Fruit fly (Drosophila melanogaster): Measurements from ENCODE around the gene ush.

Gene ush

DNA sequence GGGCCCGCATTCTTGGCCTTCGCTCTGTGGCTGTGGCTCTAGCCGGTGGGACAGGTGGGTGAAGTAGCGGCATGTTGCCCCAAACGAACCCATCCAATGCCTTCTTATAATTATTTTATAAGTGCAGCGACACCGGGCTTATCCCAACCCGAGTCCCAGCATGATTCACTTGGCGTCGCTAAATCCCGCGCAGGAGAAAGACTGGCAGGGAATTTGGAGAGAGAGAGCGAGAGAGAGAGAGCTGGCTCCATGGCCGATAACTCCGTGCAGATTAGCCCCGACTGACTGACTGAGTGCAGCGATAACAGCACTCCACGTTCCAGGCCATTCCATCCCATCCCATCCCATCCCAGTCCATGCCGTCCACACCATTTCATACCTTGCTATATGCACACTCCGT lies 25.6 kb downstream of the ush start:
- no peak for TF ChIP-seq CG7101 (tag; optimal IDR thresholded peaks at IDR 0.05)
- no peak for TF ChIP-seq CG14711 (tag; optimal IDR thresholded peaks at IDR 0.05)
- TF ChIP-seq cnc (optimal IDR thresholded peaks at IDR 0.05): no peak
- no peak for TF ChIP-seq Clk (GFP tag; optimal IDR thresholded peaks at IDR 0.05)
- TF ChIP-seq pad (GFP tag; optimal IDR thresholded peaks at IDR 0.05): no peak
- TF ChIP-seq CG12768 (GFP tag; optimal IDR thresholded peaks at IDR 0.05): no peak
- TF ChIP-seq cic (GFP tag; optimal IDR thresholded peaks at IDR 0.05): no peak
- TF ChIP-seq tj (GFP tag; optimal IDR thresholded peaks at IDR 0.05): no peak
- no peak for TF ChIP-seq CG5204 (GFP tag; optimal IDR thresholded peaks at IDR 0.05)
- no peak for TF ChIP-seq kay (GFP tag; ENCODE audit: borderline replicate concordance)
- TF ChIP-seq Mnt (GFP tag; optimal IDR thresholded peaks at IDR 0.05): no peak
- TF ChIP-seq bab1 (GFP tag; optimal IDR thresholded peaks at IDR 0.05): no peak
- no peak for TF ChIP-seq Crg-1 (GFP tag; optimal IDR thresholded peaks at IDR 0.05)
- no peak for TF ChIP-seq Hr96 (GFP tag; optimal IDR thresholded peaks at IDR 0.05)
- TF ChIP-seq toe (GFP tag; optimal IDR thresholded peaks at IDR 0.05): no peak
- no peak for TF ChIP-seq ovo (GFP tag; optimal IDR thresholded peaks at IDR 0.05)
- no peak for TF ChIP-seq CG33017 (tag; optimal IDR thresholded peaks at IDR 0.05)
- no peak for TF ChIP-seq CG11617 (GFP tag; optimal IDR thresholded peaks at IDR 0.05)
- TF ChIP-seq CG7045 (GFP tag; optimal IDR thresholded peaks at IDR 0.05): no peak

DNA sequence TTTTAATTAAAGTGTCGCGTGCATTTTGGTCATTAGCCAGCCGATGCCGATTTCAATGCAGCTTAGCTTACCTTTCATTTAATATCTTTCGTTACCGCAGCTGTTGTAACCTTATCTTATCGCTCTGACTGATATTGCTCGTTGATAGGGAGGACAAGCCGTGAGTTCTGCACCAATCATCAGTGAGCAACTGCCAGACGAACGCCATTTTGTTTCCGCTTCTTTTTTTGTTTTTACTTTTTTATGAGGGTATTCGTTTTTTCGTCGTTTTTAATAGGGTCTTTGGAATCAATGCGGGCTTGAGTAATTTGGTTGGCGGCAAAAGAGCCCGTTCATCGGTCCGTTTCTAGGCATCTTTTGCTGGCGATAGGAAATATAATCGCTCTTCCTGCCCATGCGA lies 29.0 kb downstream of the ush start:
- TF ChIP-seq toe (GFP tag; optimal IDR thresholded peaks at IDR 0.05): no peak
- TF ChIP-seq ovo (GFP tag; optimal IDR thresholded peaks at IDR 0.05): no peak
- TF ChIP-seq CG1620 (GFP tag; optimal IDR thresholded peaks at IDR 0.05): no peak
- TF ChIP-seq Hr96 (GFP tag; optimal IDR thresholded peaks at IDR 0.05): no peak
- no peak for TF ChIP-seq CG14711 (tag; optimal IDR thresholded peaks at IDR 0.05)
- TF ChIP-seq CG5204 (GFP tag; optimal IDR thresholded peaks at IDR 0.05): no peak
- no peak for TF ChIP-seq bab1 (GFP tag; optimal IDR thresholded peaks at IDR 0.05)
- TF ChIP-seq tj (GFP tag; optimal IDR thresholded peaks at IDR 0.05): no peak
- TF ChIP-seq Crg-1 (GFP tag; optimal IDR thresholded peaks at IDR 0.05): no peak

DNA sequence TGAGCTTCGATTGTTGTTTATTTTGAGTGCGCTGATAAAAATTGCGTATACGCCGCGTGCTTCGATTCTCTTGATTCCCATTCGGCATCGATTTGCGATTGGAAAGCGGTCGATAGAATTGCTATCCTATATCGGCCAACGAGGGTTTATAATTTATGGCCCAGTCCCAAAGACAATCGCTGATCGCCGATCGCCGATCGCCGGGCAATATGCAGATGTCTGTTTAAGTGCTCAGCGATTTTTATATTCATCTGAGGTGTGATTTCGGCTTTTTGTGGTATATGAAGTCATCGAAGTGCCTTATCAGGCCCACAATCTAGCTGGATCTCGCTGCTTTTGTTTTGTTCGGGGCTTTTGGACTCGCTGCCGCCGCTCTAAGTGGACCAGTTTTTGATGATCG lies 30.4 kb downstream of the ush start:
- TF ChIP-seq CG1620 (GFP tag; optimal IDR thresholded peaks at IDR 0.05) (no peak), Crg-1 (GFP tag; optimal IDR thresholded peaks at IDR 0.05) (no peak), CG33017 (tag; optimal IDR thresholded peaks at IDR 0.05) (no peak), Hr96 (GFP tag; optimal IDR thresholded peaks at IDR 0.05) (no peak), kay (GFP tag; ENCODE audit: borderline replicate concordance) (no peak), Mnt (GFP tag; optimal IDR thresholded peaks at IDR 0.05) (no peak), toe (GFP tag; optimal IDR thresholded peaks at IDR 0.05) (no peak), bab1 (GFP tag; optimal IDR thresholded peaks at IDR 0.05) (no peak), CG5204 (GFP tag; optimal IDR thresholded peaks at IDR 0.05) (no peak), ovo (GFP tag; optimal IDR thresholded peaks at IDR 0.05) (no peak), tj (GFP tag; optimal IDR thresholded peaks at IDR 0.05) (no peak), cnc (optimal IDR thresholded peaks at IDR 0.05) (no peak), CG7045 (GFP tag; optimal IDR thresholded peaks at IDR 0.05) (no peak), cic (GFP tag; optimal IDR thresholded peaks at IDR 0.05) (no peak), pad (GFP tag; optimal IDR thresholded peaks at IDR 0.05) (no peak), CG12768 (GFP tag; optimal IDR thresholded peaks at IDR 0.05) (no peak), CG14711 (tag; optimal IDR thresholded peaks at IDR 0.05) (no peak), Clk (GFP tag; optimal IDR thresholded peaks at IDR 0.05) (no peak)

DNA sequence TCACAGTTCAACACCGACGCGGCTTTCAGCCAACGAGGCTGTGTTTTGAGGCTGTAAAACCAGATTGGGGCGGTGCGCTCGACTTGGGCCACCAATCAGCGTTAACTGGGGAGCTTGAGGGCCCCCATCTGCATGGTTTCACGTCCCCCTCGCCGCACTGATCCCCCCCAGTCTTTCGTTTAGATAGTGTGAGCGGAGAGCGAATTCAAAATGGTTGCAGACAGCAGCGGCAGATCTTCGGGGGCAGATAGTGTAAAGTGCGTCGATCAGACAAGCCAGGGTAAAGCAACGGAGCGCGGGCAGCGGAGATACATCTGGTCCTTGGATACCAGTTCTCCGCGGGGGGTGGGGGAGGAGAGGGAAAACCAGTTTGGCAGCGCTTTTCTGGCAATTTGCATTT lies 31.1 kb downstream of the ush start:
- no peak for TF ChIP-seq CG7101 (tag; optimal IDR thresholded peaks at IDR 0.05)
- TF ChIP-seq Mnt (GFP tag; optimal IDR thresholded peaks at IDR 0.05): no peak
- TF ChIP-seq CG11617 (GFP tag; optimal IDR thresholded peaks at IDR 0.05): no peak
- TF ChIP-seq CG14711 (tag; optimal IDR thresholded peaks at IDR 0.05): no peak
- no peak for TF ChIP-seq tj (GFP tag; optimal IDR thresholded peaks at IDR 0.05)
- no peak for TF ChIP-seq Clk (GFP tag; optimal IDR thresholded peaks at IDR 0.05)
- TF ChIP-seq Crg-1 (GFP tag; optimal IDR thresholded peaks at IDR 0.05): no peak
- TF ChIP-seq cnc (optimal IDR thresholded peaks at IDR 0.05): no peak
- no peak for TF ChIP-seq CG12768 (GFP tag; optimal IDR thresholded peaks at IDR 0.05)
- no peak for TF ChIP-seq CG5204 (GFP tag; optimal IDR thresholded peaks at IDR 0.05)
- no peak for TF ChIP-seq CG7045 (GFP tag; optimal IDR thresholded peaks at IDR 0.05)
- no peak for TF ChIP-seq toe (GFP tag; optimal IDR thresholded peaks at IDR 0.05)
- no peak for TF ChIP-seq CG1620 (GFP tag; optimal IDR thresholded peaks at IDR 0.05)
- TF ChIP-seq ovo (GFP tag; optimal IDR thresholded peaks at IDR 0.05): no peak
- TF ChIP-seq bab1 (GFP tag; optimal IDR thresholded peaks at IDR 0.05): no peak
- no peak for TF ChIP-seq cic (GFP tag; optimal IDR thresholded peaks at IDR 0.05)
- no peak for TF ChIP-seq Hr96 (GFP tag; optimal IDR thresholded peaks at IDR 0.05)
- TF ChIP-seq pad (GFP tag; optimal IDR thresholded peaks at IDR 0.05): no peak
- no peak for TF ChIP-seq CG33017 (tag; optimal IDR thresholded peaks at IDR 0.05)
- no peak for TF ChIP-seq kay (GFP tag; ENCODE audit: borderline replicate concordance)

DNA sequence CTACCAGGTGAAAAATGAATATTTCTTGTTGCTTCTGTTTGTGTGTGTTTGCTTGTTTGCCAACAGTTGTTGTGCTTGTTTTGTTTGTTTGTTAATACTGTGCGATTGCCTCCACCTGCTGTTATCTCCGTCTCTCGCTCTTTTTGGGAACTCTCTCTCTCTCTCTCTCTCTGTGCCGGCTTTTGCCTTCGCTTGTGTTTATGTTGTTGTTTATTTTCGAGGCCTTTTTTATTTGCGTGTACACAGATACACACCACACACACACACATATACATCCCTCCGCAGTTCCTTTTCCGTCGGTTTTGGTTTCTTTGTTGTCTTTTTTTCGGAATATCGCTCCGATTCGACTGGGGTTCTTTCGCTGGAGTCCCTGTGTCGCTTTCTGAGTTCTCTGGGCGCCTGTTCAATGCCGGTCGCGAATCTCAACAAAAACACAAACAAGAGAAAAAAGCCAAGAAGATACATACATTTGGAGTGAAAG lies 34.6 kb downstream of the ush start:
- TF ChIP-seq CG33017 (tag; optimal IDR thresholded peaks at IDR 0.05): no peak
- TF ChIP-seq Crg-1 (GFP tag; optimal IDR thresholded peaks at IDR 0.05): no peak
- TF ChIP-seq Clk (GFP tag; optimal IDR thresholded peaks at IDR 0.05): no peak
- no peak for TF ChIP-seq kay (GFP tag; ENCODE audit: borderline replicate concordance)
- no peak for TF ChIP-seq Mnt (GFP tag; optimal IDR thresholded peaks at IDR 0.05)
- TF ChIP-seq CG12768 (GFP tag; optimal IDR thresholded peaks at IDR 0.05): no peak
- no peak for TF ChIP-seq pad (GFP tag; optimal IDR thresholded peaks at IDR 0.05)
- TF ChIP-seq tj (GFP tag; optimal IDR thresholded peaks at IDR 0.05): no peak
- TF ChIP-seq toe (GFP tag; optimal IDR thresholded peaks at IDR 0.05): no peak
- TF ChIP-seq CG14711 (tag; optimal IDR thresholded peaks at IDR 0.05): no peak
- TF ChIP-seq bab1 (GFP tag; optimal IDR thresholded peaks at IDR 0.05): no peak
- TF ChIP-seq CG1620 (GFP tag; optimal IDR thresholded peaks at IDR 0.05): no peak

DNA sequence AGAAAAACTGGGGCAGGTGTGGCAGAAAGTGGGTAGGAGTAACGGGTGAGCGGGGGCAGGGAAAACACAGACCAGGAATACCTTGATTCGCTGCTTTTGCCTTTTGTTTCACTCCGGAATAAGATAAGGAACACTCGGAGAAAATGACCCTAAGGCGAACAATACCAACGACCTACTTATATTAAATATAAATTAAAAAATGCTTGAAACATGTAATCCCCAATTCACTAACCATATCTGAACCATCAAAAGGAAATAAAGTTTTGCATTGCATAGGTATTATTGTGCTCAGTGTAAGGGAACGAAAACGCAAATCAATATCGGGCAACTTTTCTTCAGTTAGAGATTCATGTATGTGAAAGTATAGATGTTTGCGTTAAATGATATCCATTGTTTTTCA lies 36.0 kb downstream of the ush start:
- TF ChIP-seq CG11617 (GFP tag; optimal IDR thresholded peaks at IDR 0.05) (no peak), pad (GFP tag; optimal IDR thresholded peaks at IDR 0.05) (no peak), CG14711 (tag; optimal IDR thresholded peaks at IDR 0.05) (no peak), CG12768 (GFP tag; optimal IDR thresholded peaks at IDR 0.05) (no peak), CG5204 (GFP tag; optimal IDR thresholded peaks at IDR 0.05) (no peak), toe (GFP tag; optimal IDR thresholded peaks at IDR 0.05) (no peak), CG7101 (tag; optimal IDR thresholded peaks at IDR 0.05) (no peak), CG1620 (GFP tag; optimal IDR thresholded peaks at IDR 0.05) (no peak), tj (GFP tag; optimal IDR thresholded peaks at IDR 0.05) (no peak), CG33017 (tag; optimal IDR thresholded peaks at IDR 0.05) (no peak), cnc (optimal IDR thresholded peaks at IDR 0.05) (no peak), kay (GFP tag; ENCODE audit: borderline replicate concordance) (no peak), Hr96 (GFP tag; optimal IDR thresholded peaks at IDR 0.05) (no peak), CG7045 (GFP tag; optimal IDR thresholded peaks at IDR 0.05) (no peak)

Measured in whole organism, adult.